Worm (Caenorhabditis elegans) whole organism, young adult: Measurements from ENCODE around the gene R102.3.

ENCODE experiments used
- B0035.1 ChIP-seq: sonication (generic microtip); optimal IDR thresholded peaks from 2 replicates; lab custom pipeline; 2016; ENCODE audit warnings: missing genetic modification characterization, mild to moderate bottlenecking, missing compliant biosample characterization, missing genotype, missing genetic modification reagents
- F10E7.11 ChIP-seq: sonication (generic microtip); optimal IDR thresholded peaks from 2 replicates; lab custom pipeline; 2017; ENCODE audit warnings: mild to moderate bottlenecking, missing genetic modification characterization, moderate library complexity, missing compliant biosample characterization
- F52B5.7 ChIP-seq: sonication (generic microtip); optimal IDR thresholded peaks from 2 replicates; lab custom pipeline; 2016; ENCODE audit warnings: mild to moderate bottlenecking, missing genetic modification characterization, missing compliant biosample characterization
- cebp-2 ChIP-seq: fragments of 200-800 bp; sonication (Bioruptor generic); IDR thresholded peaks from 2 replicates; pipeline ENCODE4 v1.3.6; 2022; ENCODE audit warnings: missing genetic modification characterization, missing compliant biosample characterization
- ceh-91 ChIP-seq: fragments of 200-800 bp; sonication (Bioruptor generic); IDR thresholded peaks from 2 replicates; pipeline ENCODE4 v1.3.6; 2022; ENCODE audit warnings: missing genetic modification reagents, missing genetic modification characterization, missing compliant biosample characterization
- chd-7 ChIP-seq: sonication (generic microtip); optimal IDR thresholded peaks from 2 replicates; lab custom pipeline; 2016; ENCODE audit warnings: mild to moderate bottlenecking, missing genetic modification characterization, moderate library complexity, missing compliant biosample characterization
- let-526 ChIP-seq: fragments of 200-800 bp; sonication (Bioruptor generic); IDR thresholded peaks from 2 replicates; pipeline ENCODE4 v1.3.6; 2022; ENCODE audit warnings: missing genetic modification reagents, missing genetic modification characterization, missing compliant biosample characterization
- pbrm-1 ChIP-seq: fragments of 200-800 bp; sonication (Bioruptor generic); IDR thresholded peaks from 2 replicates; pipeline ENCODE4 v1.3.6; 2022; ENCODE audit warnings: missing genetic modification reagents, missing genetic modification characterization, missing compliant biosample characterization
- sdz-38 ChIP-seq: sonication (generic microtip); optimal IDR thresholded peaks from 2 replicates; lab custom pipeline; 2016; ENCODE audit warnings: missing genotype, missing genetic modification characterization, missing compliant biosample characterization
- somi-1 ChIP-seq: fragments of 200-800 bp; sonication (Bioruptor generic); optimal IDR thresholded peaks from 2 replicates; lab custom pipeline; 2018; ENCODE audit warnings: mild to moderate bottlenecking, missing genetic modification characterization, missing compliant biosample characterization
- tbx-9 ChIP-seq: sonication (generic microtip); optimal IDR thresholded peaks from 2 replicates; lab custom pipeline; 2016; ENCODE audit warnings: borderline replicate concordance, missing genetic modification characterization, inconsistent platforms, missing compliant biosample characterization
- xnd-1 ChIP-seq: sonication (generic microtip); optimal IDR thresholded peaks from 2 replicates; lab custom pipeline; 2016; ENCODE audit warnings: missing genotype, missing genetic modification reagents, missing genetic modification characterization, missing compliant biosample characterization
- zim-3 ChIP-seq: sonication (generic microtip); optimal IDR thresholded peaks from 2 replicates; lab custom pipeline; 2017; ENCODE audit warnings: mild to moderate bottlenecking, missing genetic modification characterization, moderate library complexity, missing compliant biosample characterization
- ztf-18 ChIP-seq: sonication (generic microtip); optimal IDR thresholded peaks from 2 replicates; lab custom pipeline; 2016; ENCODE audit warnings: missing genotype, mild to moderate bottlenecking, missing genetic modification characterization, missing compliant biosample characterization
- ztf-25 ChIP-seq: fragments of 200-800 bp; sonication (Bioruptor generic); IDR thresholded peaks from 2 replicates; pipeline ENCODE4 v1.3.6; 2022; ENCODE audit warnings: missing genetic modification reagents, missing genetic modification characterization, missing compliant biosample characterization

The R102.3 gene

ce11 chrIV:10738328-10738727 is 49.0 kb downstream of the R102.3 start, which contains the start of gene ssp-34:
TSS of gene ssp-34 (minus strand) at chrIV:10738602.
- no peak for TF ChIP-seq zim-3 (tag; lab: Kevin White, UChicago)
- TF ChIP-seq ztf-25 (GFP tag; lab: Robert Waterston, UW): no peak
- no peak for TF ChIP-seq xnd-1
- TF ChIP-seq somi-1: no peak
- no peak for TF ChIP-seq F10E7.11
- no peak for TF ChIP-seq cebp-2 (GFP tag; lab: Robert Waterston, UW)
- no peak for TF ChIP-seq sdz-38 (tag; lab: Kevin White, UChicago)
- no peak for TF ChIP-seq F52B5.7 (tag; lab: Kevin White, UChicago)
- no peak for TF ChIP-seq B0035.1 (tag; lab: Kevin White, UChicago)
- no peak for TF ChIP-seq ztf-18 (tag; lab: Kevin White, UChicago)
- TF ChIP-seq chd-7: no peak
- no peak for TF ChIP-seq tbx-9 (tag; lab: Kevin White, UChicago)
- TF ChIP-seq pbrm-1 (GFP tag; lab: Robert Waterston, UW): no peak
- TF ChIP-seq ceh-91: no peak
- TF ChIP-seq let-526 (GFP tag; lab: Robert Waterston, UW): no peak
